Fruit fly (Drosophila melanogaster) Kc167 (cell line): ENCODE measurements around the gene Rala.

Experiments used
- Myc ChIP-seq: fragments of >200 bp; optimal IDR thresholded peaks from 2 replicates; lab custom pipeline; 2017; ENCODE audit warnings: missing external identifiers
- h ChIP-seq: fragments of >200 bp; optimal IDR thresholded peaks from 3 replicates; lab custom pipeline; 2018; ENCODE audit warnings: missing external identifiers
- insv ChIP-seq: fragments of >200 bp; optimal IDR thresholded peaks from 3 replicates; lab custom pipeline; 2018; ENCODE audit warnings: missing external identifiers

- TF ChIP-seq Myc (lab: Kevin White, UChicago), result no peak
- TF ChIP-seq insv (lab: Kevin White, UChicago), result no peak
- TF ChIP-seq h, result no peak
These were observed 47.1 kb downstream of the Rala start for dm6 chrX:3672095-3672995.
